Worm (Caenorhabditis elegans) whole organism, L2 larva: ENCODE data around the gene T19B10.12.

Source experiments
- ama-1 ChIP-seq: fragments of 150-350 bp; optimal IDR thresholded peaks from 2 replicates; lab custom pipeline; 2018; ENCODE audit warnings: inconsistent platforms
- dmd-4 ChIP-seq: sonication (generic microtip); optimal IDR thresholded peaks from 2 replicates; lab custom pipeline; 2017; ENCODE audit warnings: missing biosample characterization, missing genetic modification characterization
- lin-13 ChIP-seq: fragments of 150-350 bp; optimal IDR thresholded peaks from 2 replicates; lab custom pipeline; 2014; ENCODE audit warnings: missing biosample characterization, missing genetic modification reagents, missing genetic modification characterization
- nhr-10 ChIP-seq: sonication (generic microtip); optimal IDR thresholded peaks from 2 replicates; lab custom pipeline; 2017; ENCODE audit warnings: missing biosample characterization, missing genetic modification characterization
- nhr-11 ChIP-seq: fragments of 150-350 bp; optimal IDR thresholded peaks from 2 replicates; lab custom pipeline; 2014; ENCODE audit warnings: missing biosample characterization, missing genetic modification characterization
- nhr-77 ChIP-seq: fragments of 150-350 bp; optimal IDR thresholded peaks from 2 replicates; lab custom pipeline; 2014; ENCODE audit warnings: missing biosample characterization, missing genetic modification characterization
- sma-3 ChIP-seq: sonication (generic microtip); optimal IDR thresholded peaks from 2 replicates; lab custom pipeline; 2016; ENCODE audit warnings: missing genetic modification reagents, missing genetic modification characterization, missing compliant biosample characterization
- snpc-4 ChIP-seq: fragments of 150-350 bp; optimal IDR thresholded peaks from 2 replicates; lab custom pipeline; 2014; ENCODE audit warnings: missing biosample characterization, missing genetic modification characterization
- unc-39 ChIP-seq: fragments of 150-350 bp; optimal IDR thresholded peaks from 2 replicates; lab custom pipeline; 2014; ENCODE audit warnings: missing biosample characterization, missing genetic modification characterization
- unc-62 ChIP-seq: fragments of 150-350 bp; optimal IDR thresholded peaks from 2 replicates; lab custom pipeline; 2014; ENCODE audit warnings: missing biosample characterization, missing genetic modification reagents, missing genetic modification characterization

- TF ChIP-seq nhr-10 (no peak), unc-62 (GFP tag; lab: Kevin White, UChicago) (no peak), lin-13 (GFP tag; lab: Kevin White, UChicago) (no peak), nhr-77 (tag; lab: Kevin White, UChicago) (no peak), snpc-4 (tag; lab: Kevin White, UChicago) (no peak), unc-39 (tag; lab: Kevin White, UChicago) (no peak), dmd-4 (tag; lab: Kevin White, UChicago) (no peak), sma-3 (GFP tag; lab: Kevin White, UChicago) (no peak), ama-1 (lab: Kevin White, UChicago) (no peak), nhr-11 (tag; lab: Kevin White, UChicago) (no peak)
These were observed 39.5 kb upstream of the T19B10.12 start for ce11 chrV:11211323-11211722.
